Worm (Caenorhabditis elegans) whole organism, midembryonic: ENCODE data around the gene ccdc-12.

Source experiments
- flt-1 ChIP-seq: fragments of 200-800 bp; sonication (Bioruptor generic); IDR thresholded peaks from 2 replicates; pipeline ENCODE4 v1.3.6; 2022; ENCODE audit warnings: missing genetic modification characterization, missing compliant biosample characterization
- ztf-23 ChIP-seq: fragments of 200-800 bp; sonication (Bioruptor generic); IDR thresholded peaks from 2 replicates; pipeline ENCODE4 v1.3.6; 2022; ENCODE audit warnings: missing genetic modification reagents, missing genetic modification characterization, missing compliant biosample characterization
- ztf-29 ChIP-seq: fragments of 200-800 bp; sonication (Bioruptor generic); IDR thresholded peaks from 2 replicates; pipeline ENCODE4 v1.3.6; 2022; ENCODE audit warnings: missing genetic modification reagents, missing genetic modification characterization, missing compliant biosample characterization

ce11 chrIV:2476386-2476785 is 18.6 kb downstream of the ccdc-12 start, which contains the start of gene grd-16:
- TF ChIP-seq ztf-23 (GFP tag; lab: Robert Waterston, UW) (no peak), ztf-29 (GFP tag; lab: Robert Waterston, UW) (no peak), flt-1 (no peak)
